Worm (Caenorhabditis elegans) whole organism, mixed stage, embryonic: ENCODE measurements around the gene C41H7.9.

ENCODE experiments used
- M03D4.4 ChIP-seq: sonication (generic microtip); optimal IDR thresholded peaks from 2 replicates; lab custom pipeline; 2017; ENCODE audit warnings: mild to moderate bottlenecking, missing genetic modification characterization, missing compliant biosample characterization
- bed-3 ChIP-seq: fragments of 200-800 bp; sonication (Bioruptor generic); optimal IDR thresholded peaks from 3 replicates; lab custom pipeline; 2018; ENCODE audit warnings: mild to moderate bottlenecking, missing genetic modification characterization, moderate library complexity, missing compliant biosample characterization
- ceh-39 ChIP-seq: fragments of 150-350 bp; optimal IDR thresholded peaks from 2 replicates; lab custom pipeline; 2014; ENCODE audit warnings: missing biosample characterization, missing genetic modification characterization
- ceh-43 ChIP-seq: fragments of 200-800 bp; sonication (Bioruptor generic); optimal IDR thresholded peaks from 2 replicates; lab custom pipeline; 2018; ENCODE audit warnings: mild to moderate bottlenecking, missing genetic modification characterization, moderate library complexity, missing compliant biosample characterization
- ceh-83 ChIP-seq: fragments of 200-800 bp; sonication (Bioruptor generic); optimal IDR thresholded peaks from 2 replicates; lab custom pipeline; 2018; ENCODE audit warnings: mild to moderate bottlenecking, missing genetic modification characterization, missing compliant biosample characterization
- ces-1 ChIP-seq: fragments of 150-350 bp; optimal IDR thresholded peaks from 2 replicates; lab custom pipeline; 2014; ENCODE audit warnings: missing biosample characterization, missing genetic modification reagents, missing genetic modification characterization
- cnd-1 ChIP-seq: fragments of 200-800 bp; sonication (Bioruptor generic); optimal IDR thresholded peaks from 2 replicates; lab custom pipeline; 2018; ENCODE audit warnings: mild to moderate bottlenecking, missing genetic modification characterization, missing compliant biosample characterization
- drap-1 ChIP-seq: fragments of 200-800 bp; sonication (Bioruptor generic); optimal IDR thresholded peaks from 3 replicates; lab custom pipeline; 2018; ENCODE audit warnings: mild to moderate bottlenecking, missing genetic modification characterization, missing compliant biosample characterization
- elt-1 ChIP-seq: sonication (generic microtip); optimal IDR thresholded peaks from 2 replicates; lab custom pipeline; 2017; ENCODE audit warnings: missing genetic modification characterization, mild to moderate bottlenecking, missing compliant biosample characterization, antibody characterized with exemption, moderate library complexity, borderline replicate concordance; ENCODE audit not compliant: insufficient read depth
- elt-3 ChIP-seq: fragments of 150-350 bp; optimal IDR thresholded peaks from 2 replicates; lab custom pipeline; 2014; ENCODE audit warnings: missing biosample characterization, missing genetic modification characterization
- flh-1 ChIP-seq: fragments of 200-800 bp; sonication (Bioruptor generic); optimal IDR thresholded peaks from 2 replicates; lab custom pipeline; 2018; ENCODE audit warnings: mild to moderate bottlenecking, missing genetic modification characterization, moderate library complexity, missing compliant biosample characterization
- ham-2 ChIP-seq: fragments of 200-800 bp; sonication (Bioruptor generic); optimal IDR thresholded peaks from 2 replicates; lab custom pipeline; 2018; ENCODE audit warnings: mild to moderate bottlenecking, missing genetic modification characterization, missing compliant biosample characterization
- hlh-1 ChIP-seq: fragments of 150-350 bp; optimal IDR thresholded peaks from 2 replicates; lab custom pipeline; 2014; ENCODE audit warnings: missing biosample characterization, missing genetic modification reagents, missing genetic modification characterization
- lin-13 ChIP-seq: fragments of 150-350 bp; optimal IDR thresholded peaks from 2 replicates; lab custom pipeline; 2014; ENCODE audit warnings: missing biosample characterization, missing genetic modification characterization
- lsy-2 ChIP-seq: fragments of 150-350 bp; optimal IDR thresholded peaks from 2 replicates; lab custom pipeline; 2014; ENCODE audit warnings: missing biosample characterization, missing genetic modification characterization
- mab-5 ChIP-seq: fragments of 150-350 bp; optimal IDR thresholded peaks from 2 replicates; lab custom pipeline; 2014; ENCODE audit warnings: missing biosample characterization, missing genetic modification characterization
- mep-1 ChIP-seq: fragments of 150-350 bp; optimal IDR thresholded peaks from 2 replicates; lab custom pipeline; 2017; ENCODE audit warnings: missing biosample characterization, missing genetic modification reagents, missing genetic modification characterization, inconsistent platforms
- mls-2 ChIP-seq: sonication (generic microtip); optimal IDR thresholded peaks from 2 replicates; lab custom pipeline; 2016; ENCODE audit warnings: mild to moderate bottlenecking, missing genetic modification characterization, moderate library complexity, missing compliant biosample characterization
- nhr-12 ChIP-seq: fragments of 150-350 bp; optimal IDR thresholded peaks from 2 replicates; lab custom pipeline; 2014; ENCODE audit warnings: missing biosample characterization, missing genetic modification characterization
- nhr-76 ChIP-seq: sonication (generic microtip); optimal IDR thresholded peaks from 2 replicates; lab custom pipeline; 2017; ENCODE audit warnings: missing biosample characterization, missing genetic modification characterization
- pha-4 ChIP-seq: fragments of 150-350 bp; optimal IDR thresholded peaks from 2 replicates; lab custom pipeline; 2018; ENCODE audit warnings: missing biosample characterization, missing genetic modification reagents, missing genetic modification characterization
- sptf-1 ChIP-seq: sonication (generic microtip); optimal IDR thresholded peaks from 2 replicates; lab custom pipeline; 2017; ENCODE audit warnings: mild to moderate bottlenecking, missing genetic modification characterization, moderate library complexity, missing compliant biosample characterization
- tbx-8 ChIP-seq: fragments of 200-800 bp; sonication (Bioruptor generic); optimal IDR thresholded peaks from 2 replicates; lab custom pipeline; 2018; ENCODE audit warnings: mild to moderate bottlenecking, missing genetic modification characterization, moderate library complexity, missing compliant biosample characterization
- unc-120 ChIP-seq: sonication (generic microtip); optimal IDR thresholded peaks from 2 replicates; lab custom pipeline; 2017; ENCODE audit warnings: missing genetic modification characterization, missing compliant biosample characterization; ENCODE audit not compliant: poor library complexity, severe bottlenecking
- unc-39 ChIP-seq: fragments of 150-350 bp; optimal IDR thresholded peaks from 2 replicates; lab custom pipeline; 2014; ENCODE audit warnings: missing biosample characterization, missing genetic modification characterization
- unc-62 ChIP-seq: fragments of 150-350 bp; optimal IDR thresholded peaks from 2 replicates; lab custom pipeline; 2014; ENCODE audit warnings: missing biosample characterization, missing genetic modification reagents, missing genetic modification characterization
- zip-8 ChIP-seq: fragments of 150-350 bp; optimal IDR thresholded peaks from 2 replicates; lab custom pipeline; 2014; ENCODE audit warnings: missing biosample characterization, missing genetic modification characterization
- ztf-11 ChIP-seq: fragments of 150-350 bp; optimal IDR thresholded peaks from 2 replicates; lab custom pipeline; 2014; ENCODE audit warnings: missing biosample characterization, missing genetic modification characterization

C41H7.9 gene

ce11 chrII:3024655-3025054 lies 12.6 kb upstream of the C41H7.9 start:
- TF ChIP-seq cnd-1 (tag; lab: Kevin White, UChicago) = no peak
- no peak for TF ChIP-seq ceh-39 (tag; lab: Kevin White, UChicago)
- no peak for TF ChIP-seq unc-62 (GFP tag; lab: Kevin White, UChicago)
- TF ChIP-seq mls-2 (tag; lab: Kevin White, UChicago) = no peak
- no peak for TF ChIP-seq mep-1 (tag; lab: Kevin White, UChicago)
- TF ChIP-seq ham-2 (GFP tag; lab: Kevin White, UChicago) = no peak
- no peak for TF ChIP-seq drap-1 (GFP tag; lab: Kevin White, UChicago)
- TF ChIP-seq bed-3 (GFP tag; lab: Kevin White, UChicago) = no peak

DNA sequence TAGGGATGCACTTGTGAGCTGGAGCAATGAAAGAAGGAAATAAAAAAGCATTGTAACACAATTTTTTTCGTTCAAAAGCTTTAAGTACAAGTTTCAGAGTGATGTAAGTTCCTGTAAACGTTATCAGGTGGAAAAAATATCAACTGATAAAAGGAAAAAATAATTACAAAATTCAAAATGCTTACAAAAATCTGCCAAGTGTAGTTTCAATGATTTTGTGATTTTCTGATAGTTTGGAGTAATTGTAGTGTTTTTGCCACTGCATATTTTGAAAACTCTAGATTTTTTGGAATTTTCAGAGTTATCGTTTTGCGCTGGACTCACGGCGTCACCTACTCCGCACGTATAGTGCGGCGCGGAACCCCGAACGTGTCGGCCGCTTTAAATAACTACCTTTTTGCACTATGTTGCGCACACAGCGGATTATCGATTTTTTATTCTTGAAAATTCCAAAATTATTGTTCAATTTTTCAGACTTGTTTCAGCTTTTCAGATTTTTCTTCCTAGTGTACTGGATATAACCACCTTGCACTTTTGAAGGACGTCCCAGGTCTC lies 11.4 kb upstream of the C41H7.9 start, which contains the start of gene clec-2:
Gene clec-2 (minus strand): TSS at position 51 of the 555 bp plus-strand sequence.
- TF ChIP-seq lsy-2 (tag; lab: Kevin White, UChicago) (no peak), sptf-1 (tag; lab: Kevin White, UChicago) (no peak), ceh-83 (GFP tag; lab: Kevin White, UChicago) (no peak), unc-120 (tag; lab: Kevin White, UChicago) (no peak)

ce11 chrII:3020899-3021298 lies 8.9 kb upstream of the C41H7.9 start:
- no peak for TF ChIP-seq unc-39
- no peak for TF ChIP-seq mep-1 (tag; lab: Kevin White, UChicago)
- no peak for TF ChIP-seq unc-120 (tag; lab: Kevin White, UChicago)
- TF ChIP-seq mab-5 = no peak
- no peak for TF ChIP-seq bed-3 (GFP tag; lab: Kevin White, UChicago)
- TF ChIP-seq cnd-1 (tag; lab: Kevin White, UChicago) = no peak
- no peak for TF ChIP-seq lsy-2 (tag; lab: Kevin White, UChicago)
- no peak for TF ChIP-seq tbx-8 (GFP tag; lab: Kevin White, UChicago)
- TF ChIP-seq ceh-39 (tag; lab: Kevin White, UChicago) = no peak
- no peak for TF ChIP-seq pha-4 (tag; lab: Kevin White, UChicago)
- TF ChIP-seq elt-3 (tag; lab: Kevin White, UChicago) = no peak
- TF ChIP-seq sptf-1 (tag; lab: Kevin White, UChicago) = no peak
- no peak for TF ChIP-seq lin-13
- no peak for TF ChIP-seq M03D4.4
- no peak for TF ChIP-seq mls-2 (tag; lab: Kevin White, UChicago)
- TF ChIP-seq hlh-1 = no peak
- TF ChIP-seq ces-1 (GFP tag; lab: Kevin White, UChicago) = no peak
- TF ChIP-seq flh-1 (GFP tag; lab: Kevin White, UChicago) = no peak
- TF ChIP-seq, all 35 proteins: peak for 0

ce11 chrII:3019807-3020206 lies 7.8 kb upstream of the C41H7.9 start, which contains the start of gene clec-3:
TSS of gene clec-3 (minus strand) at chrII:3019907.
- TF ChIP-seq tbx-8 (GFP tag; lab: Kevin White, UChicago) (no peak), cnd-1 (tag; lab: Kevin White, UChicago) (no peak), nhr-76 (tag; lab: Kevin White, UChicago) (no peak), pha-4 (tag; lab: Kevin White, UChicago) (no peak)

ce11 chrII:3014196-3014849 lies 2.3 kb upstream of the C41H7.9 start, which contains the start of gene C41H7.2:
TSS of gene C41H7.2 (plus strand) at chrII:3014817.
- TF ChIP-seq ceh-43 = no peak
- no peak for TF ChIP-seq unc-62 (GFP tag; lab: Kevin White, UChicago)
- no peak for TF ChIP-seq nhr-12
- no peak for TF ChIP-seq ztf-11 (tag; lab: Kevin White, UChicago)
- no peak for TF ChIP-seq lsy-2 (tag; lab: Kevin White, UChicago)
- TF ChIP-seq mls-2 (tag; lab: Kevin White, UChicago) = no peak
- no peak for TF ChIP-seq mab-5
- no peak for TF ChIP-seq elt-1 (tag; lab: Kevin White, UChicago)
- TF ChIP-seq zip-8 (tag; lab: Kevin White, UChicago) = no peak
- TF ChIP-seq, all 35 proteins: peak for 0
